Worm (Caenorhabditis elegans): ENCODE measurements around the gene Y39F10A.3.
A peak's percentile ranks its signal among the peaks of the same experiment; 100 is the strongest.
"Not testable (repeated sequence)": the region's sequence is repeated elsewhere in the genome, so short reads cannot be mapped to it uniquely, and the experiment has no call there.

The Y39F10A.3 gene

ce11 chrII:822730-823129 lies 39.9 kb upstream of the Y39F10A.3 start, which contains the start of gene msrp-4:
Gene msrp-4 (minus strand): TSS chrII:822830.
- not testable (repeated sequence) for TF ChIP-seq Y53G8AR.9 (GFP tag; conservative IDR thresholded peaks at IDR 0.05); ccch-3 (GFP tag; optimal IDR thresholded peaks at IDR 0.05); zfh-2 (GFP tag; conservative IDR thresholded peaks at IDR 0.05)

- TF ChIP-seq let-607 (tag; optimal IDR thresholded peaks at IDR 0.05): no peak
- TF ChIP-seq F39B2.1 (GFP tag; IDR thresholded peaks at IDR 0.05): no peak
Observed at ce11 chrII:821514-821913, 38.7 kb upstream of the Y39F10A.3 start, which contains the start of gene F46F5.8. Gene F46F5.8 (minus strand): TSS chrII:821614.

- TF ChIP-seq let-526 (GFP tag; IDR thresholded peaks at IDR 0.05) (no peak), ccch-3 (GFP tag; optimal IDR thresholded peaks at IDR 0.05) (no peak), mxl-1 (tag; optimal IDR thresholded peaks at IDR 0.05) (no peak), cebp-1 (GFP tag; IDR thresholded peaks at IDR 0.05) (no peak), cebp-1 (tag; optimal IDR thresholded peaks at IDR 0.05) (no peak), Y79H2A.3 (GFP tag; conservative IDR thresholded peaks at IDR 0.05) (no peak)
Observed at ce11 chrII:820519-820918, 37.7 kb upstream of the Y39F10A.3 start, which contains the start of gene F46F5.7. Gene F46F5.7 (minus strand): TSS chrII:820619.

ce11 chrII:814737-815136 lies 31.9 kb upstream of the Y39F10A.3 start, which contains the start of gene msrp-3:
Gene msrp-3 (minus strand): TSS chrII:814837.
- no peak for TF ChIP-seq aptf-3 (GFP tag; IDR thresholded peaks at IDR 0.05)
- no peak for TF ChIP-seq chd-7 (tag; optimal IDR thresholded peaks at IDR 0.05)
- no peak for TF ChIP-seq madf-8 (GFP tag; conservative IDR thresholded peaks at IDR 0.05)
- no peak for TF ChIP-seq C17E4.6 (GFP tag; IDR thresholded peaks at IDR 0.05)
- no peak for TF ChIP-seq zim-3 (tag; optimal IDR thresholded peaks at IDR 0.05)
- TF ChIP-seq nhr-179 (tag; optimal IDR thresholded peaks at IDR 0.05): no peak
- no peak for TF ChIP-seq snpc-3.4 (tag; optimal IDR thresholded peaks at IDR 0.05)
- no peak for TF ChIP-seq cebp-2 (GFP tag; IDR thresholded peaks at IDR 0.05)
- no peak for TF ChIP-seq attf-5 (GFP tag; optimal IDR thresholded peaks at IDR 0.05)
- TF ChIP-seq ztf-3 (GFP tag; optimal IDR thresholded peaks at IDR 0.05): no peak
- TF ChIP-seq Y53G8AR.9 (GFP tag; conservative IDR thresholded peaks at IDR 0.05): no peak

ce11 chrII:812917-813316 lies 30.1 kb upstream of the Y39F10A.3 start, which contains the start of gene F46F5.5:
Gene F46F5.5 (minus strand): TSS chrII:813017.
- TF ChIP-seq zfh-2 (GFP tag; conservative IDR thresholded peaks at IDR 0.05) (peak; percentile 66; the same call in 1 of the 2 replicates), F52B5.7 (tag; optimal IDR thresholded peaks at IDR 0.05) (no peak)

- TF ChIP-seq C17E4.6 (GFP tag; IDR thresholded peaks at IDR 0.05) (no peak), F37B4.10 (GFP tag; IDR thresholded peaks at IDR 0.05) (no peak), Y95B8A.8 (GFP tag; IDR thresholded peaks at IDR 0.05) (no peak), nhr-80 (tag; optimal IDR thresholded peaks at IDR 0.05) (no peak), lin-54 (GFP tag; optimal IDR thresholded peaks at IDR 0.05) (no peak)
Observed at ce11 chrII:808457-808856, 25.7 kb upstream of the Y39F10A.3 start, which contains the start of gene F46F5.11. Gene F46F5.11 (plus strand): TSS chrII:808757.

- TF ChIP-seq nfya-1 (tag; optimal IDR thresholded peaks at IDR 0.05; ENCODE audit: borderline replicate concordance, insufficient read depth) (no peak), hsf-1 (GFP tag; IDR thresholded peaks at IDR 0.05) (no peak), madf-8 (GFP tag; conservative IDR thresholded peaks at IDR 0.05) (no peak), cebp-1 (GFP tag; IDR thresholded peaks at IDR 0.05) (no peak), cebp-1 (tag; optimal IDR thresholded peaks at IDR 0.05) (no peak), ztf-18 (tag; optimal IDR thresholded peaks at IDR 0.05) (no peak), mes-4 (tag; optimal IDR thresholded peaks at IDR 0.05) (no peak), snpc-1.1 (tag; optimal IDR thresholded peaks at IDR 0.05; ENCODE audit: insufficient read depth) (no peak), lin-40 (tag; optimal IDR thresholded peaks at IDR 0.05) (no peak), nhr-80 (tag; optimal IDR thresholded peaks at IDR 0.05) (no peak), ets-4 (GFP tag; optimal IDR thresholded peaks at IDR 0.05) (no peak), B0336.3 (GFP tag; IDR thresholded peaks at IDR 0.05) (no peak), T07F8.4 (tag; optimal IDR thresholded peaks at IDR 0.05) (no peak)
Observed at ce11 chrII:803009-803408, 20.2 kb upstream of the Y39F10A.3 start, which contains the start of gene F46F5.13. Gene F46F5.13 (plus strand): TSS chrII:803309.
